Worm (Caenorhabditis elegans): ENCODE results near the gene C30A5.10.

- no peak for TF ChIP-seq madf-3 (GFP tag; IDR thresholded peaks at IDR 0.05)
- TF ChIP-seq lin-54 (GFP tag; optimal IDR thresholded peaks at IDR 0.05), result no peak
- no peak for TF ChIP-seq ama-1 (optimal IDR thresholded peaks at IDR 0.05)
- TF ChIP-seq ama-1 (GFP tag; optimal IDR thresholded peaks at IDR 0.05), result no peak
- TF ChIP-seq Y53G8AR.9 (GFP tag; conservative IDR thresholded peaks at IDR 0.05), result no peak
- no peak for TF ChIP-seq C17E4.6 (GFP tag; IDR thresholded peaks at IDR 0.05)
- TF ChIP-seq dpl-1 (GFP tag; optimal IDR thresholded peaks at IDR 0.05), result no peak
- no peak for TF ChIP-seq egl-18 (GFP tag; IDR thresholded peaks at IDR 0.05)
- no peak for TF ChIP-seq somi-1 (GFP tag; optimal IDR thresholded peaks at IDR 0.05)
- TF ChIP-seq nfya-1 (tag; optimal IDR thresholded peaks at IDR 0.05; ENCODE audit: borderline replicate concordance, insufficient read depth), result no peak
- TF ChIP-seq nhr-179 (tag; optimal IDR thresholded peaks at IDR 0.05), result no peak
- no peak for TF ChIP-seq F10E7.11 (tag; optimal IDR thresholded peaks at IDR 0.05)
- no peak for TF ChIP-seq ztf-3 (GFP tag; optimal IDR thresholded peaks at IDR 0.05)
- TF ChIP-seq D2030.7 (GFP tag; IDR thresholded peaks at IDR 0.05), result no peak
- TF ChIP-seq egl-44 (GFP tag; IDR thresholded peaks at IDR 0.05), result no peak
These were observed 48.4 kb upstream of the C30A5.10 start, which contains the start of gene ncr-2 for ce11 chrIII:8258045-8258444.

Data from whole organism, young adult.